Worm (Caenorhabditis elegans) whole organism, mixed stage, embryonic: Measurements from ENCODE around the gene F58F12.1.

Experiments used
- elt-3 ChIP-seq: fragments of 150-350 bp; optimal IDR thresholded peaks from 2 replicates; lab custom pipeline; 2014; ENCODE audit warnings: missing biosample characterization, missing genetic modification characterization
- lin-32 ChIP-seq: fragments of 200-800 bp; sonication (Bioruptor generic); optimal IDR thresholded peaks from 2 replicates; lab custom pipeline; 2018; ENCODE audit warnings: mild to moderate bottlenecking, missing genetic modification characterization, missing compliant biosample characterization
- lsy-2 ChIP-seq: fragments of 150-350 bp; optimal IDR thresholded peaks from 2 replicates; lab custom pipeline; 2014; ENCODE audit warnings: missing biosample characterization, missing genetic modification characterization
- nhr-28 ChIP-seq: fragments of 150-350 bp; optimal IDR thresholded peaks from 2 replicates; lab custom pipeline; 2014; ENCODE audit warnings: missing biosample characterization, missing genetic modification characterization
- pha-4 ChIP-seq: fragments of 150-350 bp; optimal IDR thresholded peaks from 2 replicates; lab custom pipeline; 2018; ENCODE audit warnings: missing biosample characterization, missing genetic modification reagents, missing genetic modification characterization
- snpc-4 ChIP-seq: fragments of 150-350 bp; optimal IDR thresholded peaks from 2 replicates; lab custom pipeline; 2014; ENCODE audit warnings: missing biosample characterization, missing genetic modification characterization

DNA sequence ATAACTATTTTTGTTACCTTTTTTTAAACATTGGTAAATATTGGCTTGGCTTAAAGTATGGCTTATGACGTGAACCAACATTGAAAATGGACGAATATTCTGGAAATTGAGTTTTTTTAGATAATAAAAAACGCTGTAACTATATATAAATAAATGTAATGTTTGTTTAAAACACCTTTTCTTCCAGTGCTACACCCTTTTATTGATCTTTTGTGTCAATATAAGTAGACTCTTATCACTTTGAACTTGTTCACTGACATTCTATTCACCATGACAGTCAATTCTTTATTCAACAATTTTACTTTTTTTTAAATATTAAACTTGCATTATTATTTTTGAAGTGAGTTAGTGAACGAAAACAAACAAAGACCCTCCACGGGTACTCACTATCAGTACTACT is 19.8 kb downstream of the F58F12.1 start, which contains the start of gene T25D10.1:
- TF ChIP-seq lsy-2 (no peak), lin-32 (GFP tag; lab: Kevin White, UChicago) (no peak), nhr-28 (tag; lab: Kevin White, UChicago) (no peak), pha-4 (no peak), elt-3 (no peak), snpc-4 (no peak)
